Fruit fly (Drosophila melanogaster) whole organism, embryonic: ENCODE data around the gene Ir75d.

Experiments used
- Ada2b ChIP-seq: fragments of 200-800 bp; sonication (Bioruptor generic); IDR thresholded peaks from 2 replicates; pipeline ENCODE4 v1.3.6; 2022; ENCODE audit warnings: missing biosample characterization, missing genetic modification characterization
- BtbVII ChIP-seq: fragments of 200-800 bp; sonication (Bioruptor generic); optimal IDR thresholded peaks from 3 replicates; lab custom pipeline; 2017; ENCODE audit warnings: missing biosample characterization, mild to moderate bottlenecking, missing genetic modification characterization
- CG10147 ChIP-seq: fragments of 200-800 bp; sonication (Bioruptor generic); optimal IDR thresholded peaks from 2 replicates; lab custom pipeline; 2019; ENCODE audit warnings: missing biosample characterization, mild to moderate bottlenecking, missing genetic modification characterization, moderate library complexity
- CG10462 ChIP-seq: fragments of 200-800 bp; sonication (Bioruptor generic); optimal IDR thresholded peaks from 2 replicates; lab custom pipeline; 2016; ENCODE audit warnings: missing biosample characterization, missing genetic modification characterization
- CG11085 ChIP-seq: fragments of 200-800 bp; sonication (Bioruptor generic); IDR thresholded peaks from 2 replicates; pipeline ENCODE4 v1.3.6; 2022; ENCODE audit warnings: missing biosample characterization, missing genetic modification characterization
- CG11093 ChIP-seq: fragments of 200-800 bp; sonication (Bioruptor generic); IDR thresholded peaks from 3 replicates; pipeline ENCODE4 v1.3.6; 2022; ENCODE audit warnings: missing biosample characterization, missing genetic modification characterization
- CG12299 ChIP-seq: fragments of 200-800 bp; sonication (Bioruptor generic); optimal IDR thresholded peaks from 2 replicates; lab custom pipeline; 2018; ENCODE audit warnings: missing biosample characterization, mild to moderate bottlenecking, missing genetic modification characterization
- CG13296 ChIP-seq: fragments of 200-800 bp; sonication (Bioruptor generic); optimal IDR thresholded peaks from 3 replicates; lab custom pipeline; 2018; ENCODE audit warnings: missing biosample characterization, mild to moderate bottlenecking, missing genetic modification characterization
- CG13894 ChIP-seq: fragments of 200-800 bp; sonication (Bioruptor generic); optimal IDR thresholded peaks from 3 replicates; lab custom pipeline; 2018; ENCODE audit warnings: missing biosample characterization, mild to moderate bottlenecking, missing genetic modification characterization, moderate library complexity
- CG14014 ChIP-seq: fragments of 200-800 bp; sonication (Bioruptor generic); IDR thresholded peaks from 2 replicates; pipeline ENCODE4 v1.3.6; 2022; ENCODE audit warnings: missing biosample characterization, missing genetic modification characterization
- CG15011 ChIP-seq: fragments of 200-800 bp; sonication (Bioruptor generic); optimal IDR thresholded peaks from 3 replicates; lab custom pipeline; 2018; ENCODE audit warnings: missing biosample characterization, mild to moderate bottlenecking, missing genetic modification characterization
- CG15269 ChIP-seq: fragments of 200-800 bp; sonication (Bioruptor generic); optimal IDR thresholded peaks from 2 replicates; lab custom pipeline; 2018; ENCODE audit warnings: missing biosample characterization, mild to moderate bottlenecking, missing genetic modification characterization, moderate library complexity
- CG2129 ChIP-seq: fragments of 200-800 bp; sonication (Bioruptor generic); IDR thresholded peaks from 2 replicates; pipeline ENCODE4 v1.3.6; 2022; ENCODE audit warnings: missing biosample characterization, missing genetic modification characterization; ENCODE audit not compliant: partially characterized antibody
- CG2875 ChIP-seq: fragments of 200-800 bp; sonication (Bioruptor generic); optimal IDR thresholded peaks from 2 replicates; lab custom pipeline; 2017; ENCODE audit warnings: missing biosample characterization, mild to moderate bottlenecking, missing genetic modification characterization, missing genetic modification reagents
- CG3407 ChIP-seq: fragments of 200-800 bp; sonication (Bioruptor generic); optimal IDR thresholded peaks from 2 replicates; lab custom pipeline; 2018; ENCODE audit warnings: missing biosample characterization, mild to moderate bottlenecking, missing genetic modification characterization
- CG3838 ChIP-seq: fragments of 200-800 bp; sonication (Bioruptor generic); optimal IDR thresholded peaks from 3 replicates; lab custom pipeline; 2016; ENCODE audit warnings: missing biosample characterization, missing genetic modification characterization
- CG3847 ChIP-seq: fragments of 200-800 bp; sonication (Bioruptor generic); IDR thresholded peaks from 2 replicates; pipeline ENCODE4 v1.3.6; 2022; ENCODE audit warnings: missing biosample characterization, missing genetic modification characterization
- CG4282 ChIP-seq: fragments of 200-800 bp; sonication (Bioruptor generic); optimal IDR thresholded peaks from 2 replicates; lab custom pipeline; 2016; ENCODE audit warnings: missing biosample characterization, missing genetic modification characterization
- CG4404 ChIP-seq: fragments of 200-800 bp; sonication (Bioruptor generic); IDR thresholded peaks from 2 replicates; pipeline ENCODE4 v1.3.6; 2022; ENCODE audit warnings: missing biosample characterization, missing genetic modification characterization
- CG4617 ChIP-seq: fragments of 200-800 bp; sonication (Bioruptor generic); optimal IDR thresholded peaks from 3 replicates; lab custom pipeline; 2016; ENCODE audit warnings: missing biosample characterization, missing genetic modification characterization, borderline replicate concordance
- CG7556 ChIP-seq: fragments of 200-800 bp; sonication (Bioruptor generic); optimal IDR thresholded peaks from 2 replicates; lab custom pipeline; 2017; ENCODE audit warnings: missing biosample characterization, mild to moderate bottlenecking, missing genetic modification characterization
- CG7745 ChIP-seq: fragments of 200-800 bp; sonication (Bioruptor generic); optimal IDR thresholded peaks from 2 replicates; lab custom pipeline; 2018; ENCODE audit warnings: missing biosample characterization, mild to moderate bottlenecking, missing genetic modification characterization, moderate library complexity
- CG9797 ChIP-seq: fragments of 200-800 bp; sonication (Bioruptor generic); optimal IDR thresholded peaks from 3 replicates; lab custom pipeline; 2018; ENCODE audit warnings: missing biosample characterization, mild to moderate bottlenecking, missing genetic modification characterization
- D ChIP-seq, 2 experiments: fragments of 200-800 bp in 1 of 2; fragments of >200 bp in 1 of 2; sonication (Bioruptor generic) in 1 of 2; optimal IDR thresholded peaks; 2 replicates in 1 of 2; 3 replicates in 1 of 2; lab custom pipeline; 2017; ENCODE audit warnings: mild to moderate bottlenecking in 1 of 2, missing biosample characterization in 1 of 2, missing genetic modification characterization in 1 of 2, missing genetic modification reagents in 1 of 2
- Ets97D ChIP-seq: fragments of 200-800 bp; sonication (Bioruptor generic); optimal IDR thresholded peaks from 3 replicates; lab custom pipeline; 2016; ENCODE audit warnings: missing biosample characterization, missing genetic modification characterization
- GATAe ChIP-seq: fragments of 200-800 bp; sonication (Bioruptor generic); conservative IDR thresholded peaks from 2 replicates; pipeline ENCODE4 v1.3.6; 2022; ENCODE audit warnings: missing biosample characterization, missing genetic modification characterization
- Hsf ChIP-seq: fragments of 200-800 bp; sonication (Bioruptor generic); optimal IDR thresholded peaks from 3 replicates; lab custom pipeline; 2016; ENCODE audit warnings: missing biosample characterization, missing genetic modification characterization
- MTF-1 ChIP-seq: fragments of 200-800 bp; sonication (Bioruptor generic); optimal IDR thresholded peaks from 2 replicates; lab custom pipeline; 2018; ENCODE audit warnings: missing biosample characterization, mild to moderate bottlenecking, missing genetic modification characterization, borderline replicate concordance
- Mes4 ChIP-seq: fragments of 200-800 bp; sonication (Bioruptor generic); optimal IDR thresholded peaks from 2 replicates; lab custom pipeline; 2016; ENCODE audit warnings: missing biosample characterization, missing genetic modification characterization
- Mrtf ChIP-seq: fragments of 200-800 bp; sonication (Bioruptor generic); IDR thresholded peaks from 3 replicates; pipeline ENCODE4 v1.3.6; 2022; ENCODE audit warnings: missing biosample characterization, missing genetic modification characterization
- Nf-YC ChIP-seq: fragments of 200-800 bp; optimal IDR thresholded peaks from 3 replicates; lab custom pipeline; 2019; ENCODE audit warnings: missing biosample characterization, mild to moderate bottlenecking, missing genetic modification characterization, moderate library complexity
- Sry-δ ChIP-seq: fragments of 200-800 bp; sonication (Bioruptor generic); optimal IDR thresholded peaks from 2 replicates; lab custom pipeline; 2016; ENCODE audit warnings: missing biosample characterization, missing genetic modification characterization
- Vsx1 ChIP-seq: fragments of 200-800 bp; sonication (Bioruptor generic); optimal IDR thresholded peaks from 2 replicates; lab custom pipeline; 2017; ENCODE audit warnings: missing biosample characterization, mild to moderate bottlenecking, missing genetic modification characterization, missing genetic modification reagents
- ap ChIP-seq: fragments of 200-800 bp; sonication (Bioruptor generic); IDR thresholded peaks from 2 replicates; pipeline ENCODE4 v1.3.6; 2022; ENCODE audit warnings: missing biosample characterization, missing genetic modification characterization
- bcd ChIP-seq: fragments of 200-800 bp; sonication (Bioruptor generic); optimal IDR thresholded peaks from 2 replicates; lab custom pipeline; 2017; ENCODE audit warnings: missing biosample characterization, mild to moderate bottlenecking, missing genetic modification characterization
- caup ChIP-seq: fragments of 200-800 bp; sonication (Bioruptor generic); optimal IDR thresholded peaks from 3 replicates; lab custom pipeline; 2017; ENCODE audit warnings: missing biosample characterization, mild to moderate bottlenecking, missing genetic modification characterization, moderate library complexity; ENCODE audit not compliant: severe bottlenecking
- dmrt99B ChIP-seq: fragments of 200-800 bp; sonication (Bioruptor generic); optimal IDR thresholded peaks from 2 replicates; lab custom pipeline; 2018; ENCODE audit warnings: missing biosample characterization, mild to moderate bottlenecking, missing genetic modification characterization, moderate library complexity
- ewg ChIP-seq: fragments of 200-800 bp; sonication (Bioruptor generic); optimal IDR thresholded peaks from 3 replicates; lab custom pipeline; 2017; ENCODE audit warnings: mild to moderate bottlenecking, missing biosample characterization, missing genetic modification reagents, missing genetic modification characterization
- fd3F ChIP-seq: fragments of 200-800 bp; sonication (Bioruptor generic); optimal IDR thresholded peaks from 2 replicates; lab custom pipeline; 2018; ENCODE audit warnings: missing biosample characterization, mild to moderate bottlenecking, missing genetic modification characterization, moderate library complexity
- hkb ChIP-seq, 2 experiments: fragments of 200-800 bp in 1 of 2; fragments of >200 bp in 1 of 2; sonication (Bioruptor generic) in 1 of 2; IDR thresholded peaks in 1 of 2; optimal IDR thresholded peaks in 1 of 2; 2 replicates each; pipeline versions ENCODE4 v1.3.6 to Lab custom; 2017 to 2022; ENCODE audit warnings: missing biosample characterization in 1 of 2, missing genetic modification characterization in 1 of 2
- lab ChIP-seq: fragments of 200-800 bp; sonication (Bioruptor generic); optimal IDR thresholded peaks from 3 replicates; lab custom pipeline; 2017; ENCODE audit warnings: missing biosample characterization, missing genetic modification characterization, mild to moderate bottlenecking, moderate library complexity, missing genetic modification reagents
- oc ChIP-seq: fragments of 200-800 bp; sonication (Bioruptor generic); optimal IDR thresholded peaks from 2 replicates; lab custom pipeline; 2018; ENCODE audit warnings: missing biosample characterization, mild to moderate bottlenecking, missing genetic modification characterization, moderate library complexity
- phol ChIP-seq: fragments of 200-800 bp; sonication (Bioruptor generic); optimal IDR thresholded peaks from 3 replicates; lab custom pipeline; 2018; ENCODE audit warnings: missing biosample characterization, mild to moderate bottlenecking, missing genetic modification characterization, moderate library complexity
- seq ChIP-seq: fragments of 200-800 bp; sonication (Bioruptor generic); IDR thresholded peaks from 2 replicates; pipeline ENCODE4 v1.3.6; 2022; ENCODE audit warnings: missing biosample characterization, missing genetic modification characterization
- slou ChIP-seq: fragments of 200-800 bp; sonication (Bioruptor generic); optimal IDR thresholded peaks from 3 replicates; lab custom pipeline; 2016; ENCODE audit warnings: missing biosample characterization, missing genetic modification characterization
- sob ChIP-seq: fragments of 200-800 bp; sonication (Bioruptor generic); IDR thresholded peaks from 2 replicates; pipeline ENCODE4 v1.3.6; 2022; ENCODE audit warnings: missing biosample characterization, missing genetic modification characterization
- sr ChIP-seq: fragments of 200-800 bp; sonication (Bioruptor generic); IDR thresholded peaks from 3 replicates; pipeline ENCODE4 v1.3.6; 2022; ENCODE audit warnings: missing biosample characterization, missing genetic modification characterization
- tx ChIP-seq: fragments of 200-800 bp; sonication (Bioruptor generic); optimal IDR thresholded peaks from 2 replicates; lab custom pipeline; 2016; ENCODE audit warnings: missing biosample characterization, missing genetic modification characterization

The Ir75d gene

dm6 chr3L:18898770-18899278 is 12.2 kb downstream of the Ir75d start, which contains the start of gene RpL26 (continued):
- peak; percentile 80 for TF ChIP-seq phol
- TF ChIP-seq CG15269 (tag; lab: Kevin White, UChicago): no peak
- TF ChIP-seq CG4617 (GFP tag; lab: Kevin White, UChicago): peak; percentile 55
- TF ChIP-seq lab (GFP tag; lab: Kevin White, UChicago): no peak
- no peak for TF ChIP-seq Vsx1 (GFP tag; lab: Kevin White, UChicago)
- TF ChIP-seq sr (GFP tag; lab: Robert Waterston, UW): no peak
- peak; percentile 67 for TF ChIP-seq caup (GFP tag; lab: Kevin White, UChicago)
- no peak; the same call in 2 of the 3 replicates for TF ChIP-seq Mrtf (GFP tag; lab: Robert Waterston, UW)
- TF ChIP-seq MTF-1 (GFP tag; lab: Kevin White, UChicago): peak; percentile 14
- peak; percentile 98 for TF ChIP-seq CG2129 (GFP tag; lab: Robert Waterston, UW)
- no peak for TF ChIP-seq seq
- TF ChIP-seq CG7556 (GFP tag; lab: Kevin White, UChicago): peak; percentile 52
- TF ChIP-seq dmrt99B (tag; lab: Kevin White, UChicago): no peak
- TF ChIP-seq Nf-YC (tag; lab: Kevin White, UChicago): peak; percentile 73
- TF ChIP-seq CG3847 (GFP tag; lab: Robert Waterston, UW): peak; percentile 89
- TF ChIP-seq CG14014: peak; percentile 46; the same call in 1 of the 2 replicates
- TF ChIP-seq CG2875: no peak
- TF ChIP-seq CG13296 (GFP tag; lab: Kevin White, UChicago): peak; percentile 82
- TF ChIP-seq slou: peak; percentile 46
- TF ChIP-seq ewg (GFP tag; lab: Kevin White, UChicago): peak; percentile 62
- peak; percentile 61 for TF ChIP-seq CG10147 (GFP tag; lab: Kevin White, UChicago)
- TF ChIP-seq CG10462: peak; percentile 46
- TF ChIP-seq CG11093: 0 out of 3 replicates have a peak, but pooled peaks have one; percentile 41
- peak; percentile 47 for TF ChIP-seq CG9797 (GFP tag; lab: Kevin White, UChicago)
- no peak; the same call in 1 of the 2 replicates for TF ChIP-seq ap
- peak; percentile 70 for TF ChIP-seq CG4282
- peak; percentile 52 for TF ChIP-seq D (optimal IDR thresholded peaks at IDR 0.05; lab: Kevin White, UChicago)
- TF ChIP-seq D (GFP tag; optimal IDR thresholded peaks at IDR 0.05; lab: Kevin White, UChicago): peak; percentile 17
- peak; percentile 61 for TF ChIP-seq CG3407 (GFP tag; lab: Kevin White, UChicago)
- peak; percentile 66 for TF ChIP-seq CG15011 (GFP tag; lab: Kevin White, UChicago)
- TF ChIP-seq GATAe: peak; percentile 67
- peak; percentile 78 for TF ChIP-seq hkb (optimal IDR thresholded peaks at IDR 0.05; lab: Kevin White, UChicago)
- peak; percentile 23; the same call in 1 of the 2 replicates for TF ChIP-seq hkb (GFP tag; IDR thresholded peaks at IDR 0.05; lab: Robert Waterston, UW)
- peak; percentile 99 for TF ChIP-seq Ets97D (GFP tag; lab: Kevin White, UChicago)
- peak; percentile 45 for TF ChIP-seq CG3838 (GFP tag; lab: Kevin White, UChicago)
- peak; percentile 66 for TF ChIP-seq fd3F (GFP tag; lab: Kevin White, UChicago)
- TF ChIP-seq oc (tag; lab: Kevin White, UChicago): no peak
- TF ChIP-seq CG13894 (tag; lab: Kevin White, UChicago): peak; percentile 67
- TF ChIP-seq Sry-δ (GFP tag; lab: Kevin White, UChicago): peak; percentile 99
- peak; percentile 61 for TF ChIP-seq BtbVII (GFP tag; lab: Kevin White, UChicago)
- peak; percentile 96 for TF ChIP-seq Mes4 (GFP tag; lab: Kevin White, UChicago)
- TF ChIP-seq sob (GFP tag; lab: Robert Waterston, UW): peak; percentile 81
- TF ChIP-seq Hsf: peak; percentile 89
- peak; percentile 71 for TF ChIP-seq CG12299 (tag; lab: Kevin White, UChicago)
- peak; percentile 75 for TF ChIP-seq bcd
- TF ChIP-seq CG11085 (GFP tag; lab: Robert Waterston, UW): peak; percentile 64; the same call in 1 of the 2 replicates
- TF ChIP-seq Ada2b: 0 out of 2 replicates have a peak, but pooled peaks have one; percentile 19
- TF ChIP-seq tx (GFP tag; lab: Kevin White, UChicago): peak; percentile 85
- peak; percentile 83 for TF ChIP-seq CG4404 (GFP tag; lab: Robert Waterston, UW)
- no peak for TF ChIP-seq CG7745 (tag; lab: Kevin White, UChicago)
